Worm (Caenorhabditis elegans) whole organism, late embryonic: Measurements from ENCODE around the gene F58E6.4.

Experiments
- C08G9.2 ChIP-seq: sonication (generic microtip); optimal IDR thresholded peaks from 2 replicates; lab custom pipeline; 2016; ENCODE audit warnings: mild to moderate bottlenecking, missing genetic modification characterization, moderate library complexity, missing compliant biosample characterization
- C38D4.7 ChIP-seq: fragments of 200-800 bp; sonication (Bioruptor generic); optimal IDR thresholded peaks from 2 replicates; lab custom pipeline; 2018; ENCODE audit warnings: mild to moderate bottlenecking, missing genetic modification characterization, moderate library complexity, missing compliant biosample characterization
- F13H6.1 ChIP-seq: sonication (generic microtip); optimal IDR thresholded peaks from 2 replicates; lab custom pipeline; 2016; ENCODE audit warnings: missing genetic modification characterization, missing compliant biosample characterization
- Y22D7AL.16 ChIP-seq: sonication (generic microtip); optimal IDR thresholded peaks from 2 replicates; lab custom pipeline; 2016; ENCODE audit warnings: missing genetic modification characterization, missing compliant biosample characterization
- ama-1 ChIP-seq: fragments of 150-350 bp; optimal IDR thresholded peaks from 2 replicates; lab custom pipeline; 2014
- ceh-18 ChIP-seq: sonication (generic microtip); optimal IDR thresholded peaks from 2 replicates; lab custom pipeline; 2016; ENCODE audit warnings: missing genetic modification characterization, missing compliant biosample characterization
- ceh-19 ChIP-seq: fragments of 200-800 bp; sonication (Bioruptor generic); optimal IDR thresholded peaks from 2 replicates; lab custom pipeline; 2018; ENCODE audit warnings: mild to moderate bottlenecking, missing genetic modification characterization, missing compliant biosample characterization
- ceh-30 ChIP-seq: fragments of 150-350 bp; optimal IDR thresholded peaks from 2 replicates; lab custom pipeline; 2014; ENCODE audit warnings: missing biosample characterization, missing genetic modification characterization
- ceh-48 ChIP-seq: sonication (generic microtip); optimal IDR thresholded peaks from 2 replicates; lab custom pipeline; 2016; ENCODE audit warnings: missing genetic modification characterization, inconsistent platforms, missing compliant biosample characterization
- ceh-6 ChIP-seq: fragments of 200-800 bp; sonication (Bioruptor generic); optimal IDR thresholded peaks from 2 replicates; lab custom pipeline; 2018; ENCODE audit warnings: mild to moderate bottlenecking, missing genetic modification characterization, missing compliant biosample characterization
- dmd-4 ChIP-seq: sonication (generic microtip); optimal IDR thresholded peaks from 2 replicates; lab custom pipeline; 2016; ENCODE audit warnings: borderline replicate concordance, missing genetic modification characterization, missing compliant biosample characterization
- dve-1 ChIP-seq: sonication (generic microtip); optimal IDR thresholded peaks from 2 replicates; lab custom pipeline; 2017; ENCODE audit warnings: antibody characterized with exemption, mild to moderate bottlenecking, missing genetic modification characterization, missing compliant biosample characterization
- elt-2 ChIP-seq: sonication (generic microtip); optimal IDR thresholded peaks from 2 replicates; lab custom pipeline; 2016; ENCODE audit warnings: missing genetic modification reagents, missing genetic modification characterization, missing compliant biosample characterization
- ets-4 ChIP-seq: sonication (generic microtip); optimal IDR thresholded peaks from 2 replicates; lab custom pipeline; 2016; ENCODE audit warnings: missing genetic modification characterization, missing compliant biosample characterization
- eyg-1 ChIP-seq: sonication (generic microtip); optimal IDR thresholded peaks from 2 replicates; lab custom pipeline; 2016; ENCODE audit warnings: missing genotype, missing genetic modification characterization, missing compliant biosample characterization
- fkh-10 ChIP-seq: fragments of 150-350 bp; optimal IDR thresholded peaks from 2 replicates; lab custom pipeline; 2014; ENCODE audit warnings: missing biosample characterization, missing genetic modification reagents, missing genetic modification characterization
- hlh-13 ChIP-seq: fragments of 200-800 bp; sonication (Bioruptor generic); optimal IDR thresholded peaks from 2 replicates; lab custom pipeline; 2018; ENCODE audit warnings: mild to moderate bottlenecking, missing genetic modification characterization, missing compliant biosample characterization
- hlh-30 ChIP-seq: sonication (generic microtip); optimal IDR thresholded peaks from 2 replicates; lab custom pipeline; 2017; ENCODE audit warnings: antibody characterized with exemption, missing genetic modification characterization, missing compliant biosample characterization; ENCODE audit not compliant: insufficient read depth
- lin-11 ChIP-seq: fragments of 200-800 bp; sonication (Bioruptor generic); optimal IDR thresholded peaks from 2 replicates; lab custom pipeline; 2018; ENCODE audit warnings: mild to moderate bottlenecking, missing genetic modification characterization, missing compliant biosample characterization
- mec-3 ChIP-seq: sonication (generic microtip); optimal IDR thresholded peaks from 2 replicates; lab custom pipeline; 2016; ENCODE audit warnings: borderline replicate concordance, missing genetic modification characterization, missing compliant biosample characterization
- nhr-11 ChIP-seq: fragments of 150-350 bp; optimal IDR thresholded peaks from 2 replicates; lab custom pipeline; 2014; ENCODE audit warnings: missing biosample characterization, missing genetic modification characterization
- nhr-232 ChIP-seq: sonication (generic microtip); optimal IDR thresholded peaks from 2 replicates; lab custom pipeline; 2016; ENCODE audit warnings: missing genetic modification characterization, missing compliant biosample characterization
- pag-3 ChIP-seq: sonication (generic microtip); optimal IDR thresholded peaks from 2 replicates; lab custom pipeline; 2016; ENCODE audit warnings: missing compliant biosample characterization, missing genetic modification characterization, borderline replicate concordance
- pax-1 ChIP-seq: fragments of 150-350 bp; optimal IDR thresholded peaks from 2 replicates; lab custom pipeline; 2014; ENCODE audit warnings: missing biosample characterization, missing genetic modification characterization
- pros-1 ChIP-seq: fragments of 150-350 bp; optimal IDR thresholded peaks from 2 replicates; lab custom pipeline; 2014; ENCODE audit warnings: missing biosample characterization, missing genetic modification reagents, missing genetic modification characterization
- ref-2 ChIP-seq: sonication (generic microtip); optimal IDR thresholded peaks from 2 replicates; lab custom pipeline; 2016; ENCODE audit warnings: missing genetic modification characterization, missing compliant biosample characterization
- rnt-1 ChIP-seq: sonication (generic microtip); optimal IDR thresholded peaks from 2 replicates; lab custom pipeline; 2016; ENCODE audit warnings: missing genetic modification characterization, missing compliant biosample characterization
- sdc-2 ChIP-seq: sonication (generic microtip); optimal IDR thresholded peaks from 2 replicates; lab custom pipeline; 2016; ENCODE audit warnings: missing genotype, missing genetic modification characterization, missing compliant biosample characterization
- sox-4 ChIP-seq: sonication (generic microtip); optimal IDR thresholded peaks from 2 replicates; lab custom pipeline; 2017; ENCODE audit warnings: mild to moderate bottlenecking, missing genetic modification characterization, inconsistent platforms, missing compliant biosample characterization
- ttx-3 ChIP-seq: sonication (generic microtip); optimal IDR thresholded peaks from 2 replicates; lab custom pipeline; 2016; ENCODE audit warnings: missing genetic modification reagents, missing genetic modification characterization, missing compliant biosample characterization
- unc-3 ChIP-seq, 2 experiments: fragments of 200-800 bp in 1 of 2; sonication (Bioruptor generic) in 1 of 2; sonication (generic microtip) in 1 of 2; conservative IDR thresholded peaks in 1 of 2; optimal IDR thresholded peaks in 1 of 2; 2 replicates each; pipeline versions ENCODE4 v1.3.6 to Lab custom; 2016 to 2022; ENCODE audit warnings: missing compliant biosample characterization in 2 of 2, missing genetic modification characterization in 2 of 2, missing genetic modification reagents in 1 of 2
- unc-42 ChIP-seq: sonication (generic microtip); optimal IDR thresholded peaks from 2 replicates; lab custom pipeline; 2016; ENCODE audit warnings: missing genotype, missing genetic modification characterization, missing compliant biosample characterization
- ztf-16 ChIP-seq: sonication (generic microtip); optimal IDR thresholded peaks from 2 replicates; lab custom pipeline; 2017; ENCODE audit warnings: missing genetic modification characterization, missing compliant biosample characterization

Gene F58E6.4

DNA sequence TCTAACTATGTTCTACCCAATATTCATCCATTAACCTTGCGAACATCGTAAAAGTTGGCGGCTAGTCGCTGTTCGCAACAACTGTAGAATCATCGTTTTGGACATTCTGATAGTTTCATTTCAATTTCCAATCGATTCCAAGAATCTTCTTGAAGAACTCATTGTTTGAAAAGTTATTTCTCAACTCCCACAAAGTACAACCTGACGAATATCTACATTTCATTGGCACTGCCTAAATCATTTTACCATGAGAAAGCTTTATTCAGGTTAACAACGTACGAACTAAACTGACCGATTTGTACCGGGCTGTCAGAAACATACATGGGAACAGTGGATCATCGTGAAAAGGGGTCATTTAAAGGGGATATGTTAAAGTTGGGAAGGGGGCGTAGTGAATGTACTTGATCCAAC, 36.5 kb upstream of the F58E6.4 start, which contains the start of gene F46B6.6:
TSS of gene F46B6.6 (minus strand) at position 148 of the 411 bp plus-strand sequence.
- TF ChIP-seq ceh-18 (tag; lab: Kevin White, UChicago) (no peak), ceh-19 (GFP tag; lab: Kevin White, UChicago) (no peak), pag-3 (tag; lab: Kevin White, UChicago) (no peak), C38D4.7 (no peak), unc-42 (tag; lab: Kevin White, UChicago) (no peak), ceh-48 (no peak), pax-1 (tag; lab: Kevin White, UChicago) (no peak), ceh-30 (no peak), elt-2 (tag; lab: Kevin White, UChicago) (no peak)
- TF ChIP-seq, all 69 proteins: peak for 0

DNA sequence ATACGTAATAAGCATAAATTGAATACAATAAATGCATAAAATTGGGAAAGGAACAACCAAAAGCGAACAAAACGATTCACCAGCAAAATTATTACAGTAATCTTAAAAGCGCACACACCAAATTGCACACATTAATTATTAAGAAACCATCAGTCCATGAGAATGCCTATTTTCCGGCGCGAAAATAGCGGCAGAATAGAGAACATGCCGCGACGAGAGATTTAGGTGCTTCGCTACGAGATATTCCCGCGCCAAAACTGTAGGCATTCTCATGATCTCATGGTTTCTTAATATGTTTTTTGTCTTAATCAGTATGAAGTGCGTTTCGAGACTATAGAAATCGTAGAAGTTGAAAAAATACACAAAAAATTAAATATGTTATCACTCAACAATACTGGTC, 34.0 kb upstream of the F58E6.4 start:
- no peak for TF ChIP-seq ama-1 (lab: Kevin White, UChicago)

DNA sequence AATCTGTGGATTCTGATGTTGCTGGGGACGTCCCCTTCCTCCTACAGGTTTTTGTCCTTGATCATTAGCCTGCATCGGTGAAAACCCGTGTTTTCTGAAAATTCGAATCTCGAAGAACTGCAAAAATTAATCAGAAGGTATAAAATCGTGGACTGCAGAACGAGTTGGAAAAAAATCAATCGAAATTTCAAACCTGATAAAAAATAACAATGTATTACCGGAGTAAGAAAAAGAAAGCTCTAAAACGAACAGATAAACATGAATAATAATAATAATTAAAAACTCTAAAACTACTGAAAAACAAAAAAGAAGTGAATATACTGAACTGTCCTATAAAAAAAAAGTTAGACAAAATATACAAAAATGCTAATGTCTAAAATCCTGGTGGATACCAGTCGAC, 32.8 kb upstream of the F58E6.4 start, which contains the start of gene F46B6.5:
TSS of gene F46B6.5 (minus strand) at position 101 of the 400 bp plus-strand sequence.
- no peak for TF ChIP-seq ceh-6 (GFP tag; lab: Kevin White, UChicago)
- TF ChIP-seq dmd-4: no peak
- no peak for TF ChIP-seq ttx-3
- no peak for TF ChIP-seq Y22D7AL.16 (tag; lab: Kevin White, UChicago)
- no peak for TF ChIP-seq ceh-18 (tag; lab: Kevin White, UChicago)
- no peak for TF ChIP-seq eyg-1

DNA sequence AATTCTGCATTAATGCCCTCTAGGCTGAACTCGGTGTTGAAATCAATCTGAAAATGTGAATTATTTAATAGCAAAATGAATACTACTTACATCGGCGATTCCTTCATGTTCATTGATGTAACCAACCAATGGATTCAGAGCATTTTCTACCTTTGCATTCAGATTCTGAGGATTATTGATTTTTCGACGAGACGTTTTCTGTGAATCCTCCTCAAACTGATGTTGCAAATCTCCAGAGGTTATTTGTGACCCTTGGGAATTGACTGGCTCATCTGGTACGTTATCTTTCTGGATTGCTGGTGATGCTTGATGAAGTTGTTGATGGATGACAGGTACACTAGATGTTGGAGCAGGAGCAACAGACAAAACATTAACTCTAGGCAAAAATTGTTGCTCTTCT, 31.8 kb upstream of the F58E6.4 start:
- TF ChIP-seq ceh-6 (GFP tag; lab: Kevin White, UChicago): no peak
- TF ChIP-seq sdc-2 (tag; lab: Kevin White, UChicago): no peak
- TF ChIP-seq C08G9.2: no peak
- no peak for TF ChIP-seq hlh-30 (tag; lab: Kevin White, UChicago)
- no peak for TF ChIP-seq lin-11 (tag; lab: Kevin White, UChicago)
- TF ChIP-seq dve-1 (tag; lab: Kevin White, UChicago): no peak
- no peak for TF ChIP-seq pros-1 (tag; lab: Kevin White, UChicago)
- TF ChIP-seq fkh-10 (GFP tag; lab: Kevin White, UChicago): no peak
- TF ChIP-seq ref-2 (tag; lab: Kevin White, UChicago): no peak
- no peak for TF ChIP-seq nhr-232 (tag; lab: Kevin White, UChicago)
- no peak for TF ChIP-seq ets-4 (tag; lab: Kevin White, UChicago)
- TF ChIP-seq nhr-11 (tag; lab: Kevin White, UChicago): no peak
- no peak for TF ChIP-seq unc-3 (GFP tag; conservative IDR thresholded peaks at IDR 0.05; lab: Robert Waterston, UW)
- no peak for TF ChIP-seq unc-3 (tag; optimal IDR thresholded peaks at IDR 0.05; lab: Kevin White, UChicago)
- TF ChIP-seq hlh-13 (GFP tag; lab: Kevin White, UChicago): no peak
- no peak for TF ChIP-seq sox-4
- TF ChIP-seq ztf-16 (tag; lab: Kevin White, UChicago): no peak
- TF ChIP-seq mec-3 (tag; lab: Kevin White, UChicago): no peak
- no peak for TF ChIP-seq F13H6.1 (tag; lab: Kevin White, UChicago)
- TF ChIP-seq, all 69 proteins: peak for 0

DNA sequence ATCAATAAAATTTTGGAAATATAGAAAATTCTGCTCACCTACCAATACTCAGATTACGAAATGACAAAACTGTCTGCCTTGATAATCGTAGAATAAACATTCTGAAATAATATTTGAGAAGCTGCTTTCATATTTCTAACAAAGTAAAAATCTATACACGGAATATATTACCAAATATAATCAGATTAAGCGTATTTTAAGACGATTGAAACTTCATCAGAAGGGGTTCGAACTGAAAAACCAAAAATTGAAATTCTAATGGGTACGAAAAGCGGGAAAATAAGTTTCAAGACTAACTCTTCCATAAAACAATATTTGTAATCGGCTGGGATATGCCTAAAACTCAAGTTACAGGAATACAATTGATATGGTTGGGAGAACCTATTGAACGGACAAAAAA, 29.2 kb upstream of the F58E6.4 start, which contains the start of gene F46B6.4:
TSS of gene F46B6.4 (minus strand) at position 101 of the 400 bp plus-strand sequence.
- no peak for TF ChIP-seq rnt-1 (tag; lab: Kevin White, UChicago)
- no peak for TF ChIP-seq nhr-232 (tag; lab: Kevin White, UChicago)
